Worm (Caenorhabditis elegans): Measurements from ENCODE around the gene ccch-1.
"Not testable (repeated sequence)": the region's sequence is repeated elsewhere in the genome, so short reads cannot be mapped to it uniquely, and the experiment has no call there.

DNA sequence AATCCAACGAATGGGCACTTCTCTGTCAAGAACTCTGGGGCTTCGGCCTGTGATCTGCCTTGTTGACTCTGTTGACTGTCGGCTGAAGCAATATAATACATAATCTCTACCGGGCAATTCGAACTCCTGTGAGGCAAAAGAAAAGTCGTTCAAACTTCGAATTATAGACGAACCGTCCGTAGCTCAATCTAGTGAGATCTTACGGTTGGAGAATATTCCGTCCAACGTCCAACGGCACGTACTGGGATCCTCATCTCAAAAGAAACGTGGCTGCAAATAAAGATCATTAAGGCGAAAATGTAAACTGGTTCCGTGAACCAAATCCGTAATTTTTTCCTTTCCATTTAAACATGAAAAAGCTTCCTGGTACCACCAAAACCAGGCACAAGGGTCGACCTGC lies 46.9 kb upstream of the ccch-1 start, which contains the start of gene T11F9.14:
- not testable (repeated sequence) for TF ChIP-seq klf-2 (GFP tag; conservative IDR thresholded peaks at IDR 0.05); cog-1 (tag; optimal IDR thresholded peaks at IDR 0.05); med-1 (GFP tag; optimal IDR thresholded peaks at IDR 0.05; ENCODE audit: insufficient read depth)

Measured in whole organism, midembryonic.